Worm (Caenorhabditis elegans) whole organism, young adult: ENCODE results near the gene Y47D3A.1.

Experiments
- B0035.1 ChIP-seq: sonication (generic microtip); optimal IDR thresholded peaks from 2 replicates; lab custom pipeline; 2016; ENCODE audit warnings: missing genetic modification characterization, mild to moderate bottlenecking, missing compliant biosample characterization, missing genotype, missing genetic modification reagents
- B0336.3 ChIP-seq: fragments of 200-800 bp; sonication (Bioruptor generic); IDR thresholded peaks from 2 replicates; pipeline ENCODE4 v1.3.6; 2022; ENCODE audit warnings: missing genetic modification characterization, missing compliant biosample characterization
- C17E4.6 ChIP-seq: fragments of 200-800 bp; sonication (Bioruptor generic); IDR thresholded peaks from 2 replicates; pipeline ENCODE4 v1.3.6; 2022; ENCODE audit warnings: missing genetic modification reagents, missing genetic modification characterization, missing compliant biosample characterization
- D2030.7 ChIP-seq: fragments of 200-800 bp; sonication (Bioruptor generic); IDR thresholded peaks from 2 replicates; pipeline ENCODE4 v1.3.6; 2022; ENCODE audit warnings: missing genetic modification reagents, missing genetic modification characterization, missing compliant biosample characterization
- F10E7.11 ChIP-seq: sonication (generic microtip); optimal IDR thresholded peaks from 2 replicates; lab custom pipeline; 2017; ENCODE audit warnings: mild to moderate bottlenecking, missing genetic modification characterization, moderate library complexity, missing compliant biosample characterization
- F23B12.7 ChIP-seq: sonication (generic microtip); optimal IDR thresholded peaks from 2 replicates; lab custom pipeline; 2017; ENCODE audit warnings: missing genetic modification characterization, mild to moderate bottlenecking, missing compliant biosample characterization, antibody characterized with exemption, moderate library complexity; ENCODE audit not compliant: insufficient read depth
- F33H1.4 ChIP-seq: fragments of 200-800 bp; sonication (Bioruptor generic); IDR thresholded peaks from 2 replicates; pipeline ENCODE4 v1.3.6; 2022; ENCODE audit warnings: missing genetic modification reagents, missing genetic modification characterization, missing compliant biosample characterization
- F49E8.2 ChIP-seq: sonication (generic microtip); optimal IDR thresholded peaks from 3 replicates; lab custom pipeline; 2017; ENCODE audit warnings: missing genetic modification characterization, mild to moderate bottlenecking, missing compliant biosample characterization, antibody characterized with exemption, moderate library complexity; ENCODE audit not compliant: insufficient read depth
- K12H6.12 ChIP-seq: fragments of 200-800 bp; sonication (Bioruptor generic); optimal IDR thresholded peaks from 2 replicates; lab custom pipeline; 2018; ENCODE audit warnings: mild to moderate bottlenecking, missing genetic modification characterization, missing compliant biosample characterization
- T26A5.8 ChIP-seq: sonication (generic microtip); optimal IDR thresholded peaks from 2 replicates; lab custom pipeline; 2016; ENCODE audit warnings: missing genetic modification characterization, missing compliant biosample characterization
- Y53G8AR.9 ChIP-seq: fragments of 200-800 bp; sonication (Bioruptor generic); conservative IDR thresholded peaks from 2 replicates; pipeline ENCODE4 v1.3.6; 2022; ENCODE audit warnings: missing genetic modification reagents, missing genetic modification characterization, missing compliant biosample characterization
- Y67H2A.10 ChIP-seq: fragments of 200-800 bp; sonication (Bioruptor generic); conservative IDR thresholded peaks from 2 replicates; pipeline ENCODE4 v1.3.6; 2022; ENCODE audit warnings: missing genetic modification reagents, missing genetic modification characterization, missing compliant biosample characterization
- Y95B8A.8 ChIP-seq: fragments of 200-800 bp; sonication (Bioruptor generic); IDR thresholded peaks from 2 replicates; pipeline ENCODE4 v1.3.6; 2022; ENCODE audit warnings: missing genetic modification reagents, missing genetic modification characterization, missing compliant biosample characterization
- ZK185.1 ChIP-seq: sonication (generic microtip); optimal IDR thresholded peaks from 2 replicates; lab custom pipeline; 2016; ENCODE audit warnings: mild to moderate bottlenecking, missing genetic modification characterization, missing compliant biosample characterization; ENCODE audit not compliant: poor library complexity, severe bottlenecking
- atf-7 ChIP-seq: sonication (generic microtip); optimal IDR thresholded peaks from 2 replicates; lab custom pipeline; 2017; ENCODE audit warnings: mild to moderate bottlenecking, missing genetic modification characterization, missing compliant biosample characterization
- attf-5 ChIP-seq: fragments of 200-800 bp; sonication (Bioruptor generic); optimal IDR thresholded peaks from 2 replicates; lab custom pipeline; 2018; ENCODE audit warnings: mild to moderate bottlenecking, missing genetic modification characterization, missing compliant biosample characterization
- ccch-3 ChIP-seq: fragments of 200-800 bp; sonication (Bioruptor generic); optimal IDR thresholded peaks from 2 replicates; lab custom pipeline; 2018; ENCODE audit warnings: mild to moderate bottlenecking, missing genetic modification characterization, missing compliant biosample characterization
- cebp-1 ChIP-seq, 2 experiments: fragments of 200-800 bp in 1 of 2; sonication (Bioruptor generic) in 1 of 2; sonication (generic microtip) in 1 of 2; IDR thresholded peaks in 1 of 2; optimal IDR thresholded peaks in 1 of 2; 2 replicates each; pipeline versions ENCODE4 v1.3.6 to Lab custom; 2017 to 2022; ENCODE audit warnings: missing compliant biosample characterization in 2 of 2, missing genetic modification characterization in 2 of 2, mild to moderate bottlenecking in 1 of 2, missing genetic modification reagents in 1 of 2, moderate library complexity in 1 of 2
- ceh-27 ChIP-seq: fragments of 200-800 bp; sonication (Bioruptor generic); optimal IDR thresholded peaks from 2 replicates; lab custom pipeline; 2018; ENCODE audit warnings: mild to moderate bottlenecking, missing genetic modification characterization, moderate library complexity, missing compliant biosample characterization
- ceh-91 ChIP-seq: fragments of 200-800 bp; sonication (Bioruptor generic); IDR thresholded peaks from 2 replicates; pipeline ENCODE4 v1.3.6; 2022; ENCODE audit warnings: missing genetic modification reagents, missing genetic modification characterization, missing compliant biosample characterization
- dpff-1 ChIP-seq: sonication (generic microtip); optimal IDR thresholded peaks from 2 replicates; lab custom pipeline; 2017; ENCODE audit warnings: mild to moderate bottlenecking, missing genetic modification characterization, missing compliant biosample characterization
- efl-1 ChIP-seq: fragments of 150-350 bp; optimal IDR thresholded peaks from 2 replicates; lab custom pipeline; 2014; ENCODE audit warnings: missing biosample characterization, missing genetic modification reagents, missing genetic modification characterization
- egl-18 ChIP-seq: fragments of 200-800 bp; sonication (Bioruptor generic); IDR thresholded peaks from 2 replicates; pipeline ENCODE4 v1.3.6; 2022; ENCODE audit warnings: missing genetic modification reagents, missing genetic modification characterization, missing compliant biosample characterization
- egrh-3 ChIP-seq: fragments of 200-800 bp; sonication (Bioruptor generic); IDR thresholded peaks from 2 replicates; pipeline ENCODE4 v1.3.6; 2022; ENCODE audit warnings: missing genetic modification reagents, missing genetic modification characterization, missing compliant biosample characterization
- let-607 ChIP-seq, 2 experiments: fragments of 200-800 bp in 1 of 2; sonication (Bioruptor generic) in 1 of 2; sonication (generic microtip) in 1 of 2; optimal IDR thresholded peaks; 2 replicates each; lab custom pipeline; 2016 to 2018; ENCODE audit warnings: mild to moderate bottlenecking in 2 of 2, missing compliant biosample characterization in 2 of 2, missing genetic modification characterization in 2 of 2, moderate library complexity in 2 of 2, missing genotype in 1 of 2
- lin-35 ChIP-seq, 3 experiments: fragments of 150-350 bp in 2 of 3; sonication (generic microtip) in 1 of 3; optimal IDR thresholded peaks; 2 replicates each; lab custom pipeline; 2014 to 2018; ENCODE audit warnings: missing biosample characterization in 3 of 3, missing genetic modification characterization in 3 of 3, missing genetic modification reagents in 3 of 3
- lin-54 ChIP-seq: fragments of 200-800 bp; sonication (Bioruptor generic); optimal IDR thresholded peaks from 2 replicates; lab custom pipeline; 2018; ENCODE audit warnings: mild to moderate bottlenecking, missing genetic modification characterization, missing compliant biosample characterization
- madf-6 ChIP-seq: fragments of 200-800 bp; sonication (Bioruptor generic); IDR thresholded peaks from 2 replicates; pipeline ENCODE4 v1.3.6; 2022; ENCODE audit warnings: missing genetic modification reagents, missing genetic modification characterization, missing compliant biosample characterization
- nhr-120 ChIP-seq: fragments of 200-800 bp; sonication (Bioruptor generic); IDR thresholded peaks from 2 replicates; pipeline ENCODE4 v1.3.6; 2022; ENCODE audit warnings: missing genetic modification characterization, missing compliant biosample characterization
- pha-4 ChIP-seq: fragments of 150-350 bp; sonication (generic microtip); optimal IDR thresholded peaks from 2 replicates; lab custom pipeline; 2014; ENCODE audit warnings: missing biosample characterization, missing genetic modification reagents, missing genetic modification characterization
- rcor-1 ChIP-seq: fragments of 200-800 bp; sonication (Bioruptor generic); IDR thresholded peaks from 2 replicates; pipeline ENCODE4 v1.3.6; 2022; ENCODE audit warnings: missing genetic modification reagents, missing genetic modification characterization, missing compliant biosample characterization
- repo-1 ChIP-seq: sonication (generic microtip); optimal IDR thresholded peaks from 2 replicates; lab custom pipeline; 2017; ENCODE audit warnings: mild to moderate bottlenecking, missing genetic modification characterization, missing compliant biosample characterization
- rpc-1 ChIP-seq, 2 experiments: fragments of 150-350 bp in 1 of 2; sonication (generic microtip) in 1 of 2; optimal IDR thresholded peaks; 2 replicates each; lab custom pipeline; 2014 to 2018; ENCODE audit warnings: missing biosample characterization in 1 of 2, missing genetic modification characterization in 1 of 2, missing genetic modification reagents in 1 of 2, missing genotype in 1 of 2
- snpc-1.1 ChIP-seq: sonication (generic microtip); optimal IDR thresholded peaks from 2 replicates; lab custom pipeline; 2017; ENCODE audit warnings: missing genetic modification characterization, mild to moderate bottlenecking, missing compliant biosample characterization, antibody characterized with exemption, moderate library complexity, missing genotype, missing genetic modification reagents; ENCODE audit not compliant: insufficient read depth
- snpc-1.3 ChIP-seq: sonication (generic microtip); optimal IDR thresholded peaks from 2 replicates; lab custom pipeline; 2017; ENCODE audit warnings: missing genetic modification characterization, mild to moderate bottlenecking, missing compliant biosample characterization, antibody characterized with exemption, moderate library complexity, missing genotype, missing genetic modification reagents; ENCODE audit not compliant: insufficient read depth
- snpc-3.4 ChIP-seq: sonication (generic microtip); optimal IDR thresholded peaks from 2 replicates; lab custom pipeline; 2017; ENCODE audit warnings: missing genetic modification characterization, mild to moderate bottlenecking, missing compliant biosample characterization, antibody characterized with exemption, moderate library complexity, missing genotype, missing genetic modification reagents
- tlf-1 ChIP-seq: fragments of 200-800 bp; sonication (Bioruptor generic); optimal IDR thresholded peaks from 2 replicates; lab custom pipeline; 2018; ENCODE audit warnings: mild to moderate bottlenecking, missing genetic modification characterization, missing compliant biosample characterization
- unc-130 ChIP-seq: sonication (generic microtip); optimal IDR thresholded peaks from 2 replicates; lab custom pipeline; 2016; ENCODE audit warnings: missing genetic modification reagents, missing genetic modification characterization, missing compliant biosample characterization
- ztf-22 ChIP-seq: fragments of 200-800 bp; sonication (Bioruptor generic); optimal IDR thresholded peaks from 2 replicates; lab custom pipeline; 2018; ENCODE audit warnings: mild to moderate bottlenecking, missing genetic modification characterization, moderate library complexity, missing compliant biosample characterization

The Y47D3A.1 gene

DNA sequence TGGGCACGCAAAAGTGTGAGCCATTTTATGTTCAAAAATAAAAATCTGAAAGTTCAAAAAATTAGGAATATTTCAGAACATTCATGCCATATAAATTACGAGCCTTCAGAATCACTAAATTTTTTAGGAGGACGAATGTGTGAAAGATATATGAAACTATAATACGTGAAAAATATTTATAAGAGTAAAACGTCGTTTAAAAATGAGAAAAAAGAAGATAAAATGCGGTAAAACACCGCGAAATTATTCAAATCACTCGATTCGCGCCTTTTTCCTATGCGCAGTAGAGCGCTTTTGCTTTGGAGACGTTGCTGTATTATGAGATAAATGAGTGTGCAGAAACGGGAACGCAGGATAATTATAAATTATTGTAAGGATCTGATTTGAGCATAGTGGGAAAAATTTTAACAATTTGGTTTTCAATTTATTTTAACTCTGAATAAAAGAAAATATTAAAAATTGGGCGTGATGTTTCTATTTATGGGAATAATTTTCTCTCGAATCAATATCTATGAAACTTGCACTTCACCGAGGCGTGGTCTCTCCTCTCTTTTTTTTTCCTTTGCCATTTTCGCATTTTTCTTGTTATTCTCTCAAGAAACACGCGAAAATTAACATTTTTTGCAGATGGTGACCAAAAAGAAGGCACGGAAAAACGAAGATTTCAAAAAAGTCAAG, 22.3 kb downstream of the Y47D3A.1 start, which contains the start of the genes sup-35 and Y48A6C.4 (continued):
- peak; percentile 94 for TF ChIP-seq efl-1 (GFP tag; lab: Kevin White, UChicago)
- no peak for TF ChIP-seq cebp-1 (GFP tag; IDR thresholded peaks at IDR 0.05; lab: Robert Waterston, UW)
- TF ChIP-seq cebp-1 (tag; optimal IDR thresholded peaks at IDR 0.05; lab: Kevin White, UChicago), result peak; percentile 49
- no peak for TF ChIP-seq ztf-22
- TF ChIP-seq Y53G8AR.9 (GFP tag; lab: Robert Waterston, UW), result no peak
- TF ChIP-seq ceh-91 (GFP tag; lab: Robert Waterston, UW), result peak; percentile 81
- TF ChIP-seq K12H6.12 (tag; lab: Kevin White, UChicago), result peak; percentile 74
- no peak for TF ChIP-seq F49E8.2 (tag; lab: Kevin White, UChicago)
- no peak for TF ChIP-seq rpc-1 (optimal IDR thresholded peaks at IDR 0.05; lab: Kevin White, UChicago)
- no peak for TF ChIP-seq rpc-1 (tag; optimal IDR thresholded peaks at IDR 0.05; lab: Kevin White, UChicago)
- no peak for TF ChIP-seq Y67H2A.10 (GFP tag; lab: Robert Waterston, UW)
- peak; percentile 53; the same call in 1 of the 2 replicates for TF ChIP-seq rcor-1 (GFP tag; lab: Robert Waterston, UW)
- peak; percentile 90 for TF ChIP-seq lin-54 (GFP tag; lab: Kevin White, UChicago)
- TF ChIP-seq Y95B8A.8 (GFP tag; lab: Robert Waterston, UW), result no peak
- peak; percentile 8 for TF ChIP-seq snpc-1.3 (tag; lab: Kevin White, UChicago)
- TF ChIP-seq unc-130, result peak; percentile 80
- TF ChIP-seq ceh-27 (GFP tag; lab: Kevin White, UChicago), result peak; percentile 65
- peak; percentile 92 for TF ChIP-seq D2030.7
- peak in 1 of 2 experiments; percentile 23 for TF ChIP-seq let-607 (tag; optimal IDR thresholded peaks at IDR 0.05; lab: Kevin White, UChicago)
- TF ChIP-seq snpc-3.4 (tag; lab: Kevin White, UChicago), result peak; percentile 71
- peak; percentile 84 for TF ChIP-seq snpc-1.1 (tag; lab: Kevin White, UChicago)
- TF ChIP-seq ZK185.1, result peak; percentile 46
- no peak for TF ChIP-seq nhr-120
- no peak for TF ChIP-seq dpff-1 (tag; lab: Kevin White, UChicago)
- TF ChIP-seq F10E7.11 (tag; lab: Kevin White, UChicago), result no peak
- no peak for TF ChIP-seq atf-7 (tag; lab: Kevin White, UChicago)
- TF ChIP-seq egl-18, result no peak
- TF ChIP-seq F23B12.7 (tag; lab: Kevin White, UChicago), result peak; percentile 6
- TF ChIP-seq egrh-3 (GFP tag; lab: Robert Waterston, UW), result no peak
- peak in 2 of 3 experiments; percentile 25 to 76 for TF ChIP-seq lin-35 (GFP tag; optimal IDR thresholded peaks at IDR 0.05; lab: Kevin White, UChicago)
- no peak for TF ChIP-seq B0035.1 (tag; lab: Kevin White, UChicago)
- TF ChIP-seq F33H1.4 (GFP tag; lab: Robert Waterston, UW), result peak; percentile 45; the same call in 1 of the 2 replicates
- TF ChIP-seq attf-5, result peak; percentile 80
- no peak for TF ChIP-seq repo-1 (tag; lab: Kevin White, UChicago)
- TF ChIP-seq T26A5.8 (tag; lab: Kevin White, UChicago), result no peak
- TF ChIP-seq pha-4, result peak; percentile 12
- TF ChIP-seq B0336.3 (GFP tag; lab: Robert Waterston, UW), result 0 out of 2 replicates have a peak, but pooled peaks have one; percentile 15
- peak; percentile 60 for TF ChIP-seq tlf-1
- TF ChIP-seq madf-6 (GFP tag; lab: Robert Waterston, UW), result peak; percentile 87
- TF ChIP-seq C17E4.6 (GFP tag; lab: Robert Waterston, UW), result no peak
- no peak for TF ChIP-seq ccch-3 (GFP tag; lab: Kevin White, UChicago)
